Worm (Caenorhabditis elegans) whole organism, young adult: ENCODE results near the gene acs-4.

Source experiments
- B0035.1 ChIP-seq: sonication (generic microtip); optimal IDR thresholded peaks from 2 replicates; lab custom pipeline; 2016; ENCODE audit warnings: missing genetic modification characterization, mild to moderate bottlenecking, missing compliant biosample characterization, missing genotype, missing genetic modification reagents
- B0336.3 ChIP-seq: fragments of 200-800 bp; sonication (Bioruptor generic); IDR thresholded peaks from 2 replicates; pipeline ENCODE4 v1.3.6; 2022; ENCODE audit warnings: missing genetic modification characterization, missing compliant biosample characterization
- C17E4.6 ChIP-seq: fragments of 200-800 bp; sonication (Bioruptor generic); IDR thresholded peaks from 2 replicates; pipeline ENCODE4 v1.3.6; 2022; ENCODE audit warnings: missing genetic modification reagents, missing genetic modification characterization, missing compliant biosample characterization
- D2030.7 ChIP-seq: fragments of 200-800 bp; sonication (Bioruptor generic); IDR thresholded peaks from 2 replicates; pipeline ENCODE4 v1.3.6; 2022; ENCODE audit warnings: missing genetic modification reagents, missing genetic modification characterization, missing compliant biosample characterization
- F37B4.10 ChIP-seq: fragments of 200-800 bp; sonication (Bioruptor generic); IDR thresholded peaks from 2 replicates; pipeline ENCODE4 v1.3.6; 2022; ENCODE audit warnings: missing genetic modification characterization, missing compliant biosample characterization
- F52B5.7 ChIP-seq: sonication (generic microtip); optimal IDR thresholded peaks from 2 replicates; lab custom pipeline; 2016; ENCODE audit warnings: mild to moderate bottlenecking, missing genetic modification characterization, missing compliant biosample characterization
- F55B11.4 ChIP-seq: sonication (generic microtip); optimal IDR thresholded peaks from 2 replicates; lab custom pipeline; 2016; ENCODE audit warnings: missing compliant biosample characterization, missing genetic modification characterization, borderline replicate concordance; ENCODE audit not compliant: insufficient read depth
- F57A8.1 ChIP-seq: fragments of 200-800 bp; sonication (Bioruptor generic); optimal IDR thresholded peaks from 2 replicates; lab custom pipeline; 2018; ENCODE audit warnings: mild to moderate bottlenecking, missing genetic modification characterization, moderate library complexity, missing compliant biosample characterization
- K11D2.4 ChIP-seq: fragments of 200-800 bp; sonication (Bioruptor generic); IDR thresholded peaks from 2 replicates; pipeline ENCODE4 v1.3.6; 2022; ENCODE audit warnings: missing genetic modification reagents, missing genetic modification characterization, missing compliant biosample characterization
- T07F8.4 ChIP-seq: sonication (generic microtip); optimal IDR thresholded peaks from 2 replicates; lab custom pipeline; 2016; ENCODE audit warnings: mild to moderate bottlenecking, missing genetic modification characterization, moderate library complexity, missing compliant biosample characterization
- T26A5.8 ChIP-seq: sonication (generic microtip); optimal IDR thresholded peaks from 2 replicates; lab custom pipeline; 2016; ENCODE audit warnings: missing genetic modification characterization, missing compliant biosample characterization
- Y53F4B.3 ChIP-seq: fragments of 200-800 bp; sonication (Bioruptor generic); IDR thresholded peaks from 2 replicates; pipeline ENCODE4 v1.3.6; 2022; ENCODE audit warnings: missing genetic modification reagents, missing genetic modification characterization, missing compliant biosample characterization
- Y56A3A.18 ChIP-seq: fragments of 200-800 bp; sonication (Bioruptor generic); IDR thresholded peaks from 2 replicates; pipeline ENCODE4 v1.3.6; 2022; ENCODE audit warnings: missing genetic modification reagents, missing genetic modification characterization, missing compliant biosample characterization
- Y67H2A.10 ChIP-seq: fragments of 200-800 bp; sonication (Bioruptor generic); conservative IDR thresholded peaks from 2 replicates; pipeline ENCODE4 v1.3.6; 2022; ENCODE audit warnings: missing genetic modification reagents, missing genetic modification characterization, missing compliant biosample characterization
- Y79H2A.3 ChIP-seq: fragments of 200-800 bp; sonication (Bioruptor generic); conservative IDR thresholded peaks from 2 replicates; pipeline ENCODE4 v1.3.6; 2022; ENCODE audit warnings: missing genetic modification reagents, missing genetic modification characterization, missing compliant biosample characterization
- ZK185.1 ChIP-seq: sonication (generic microtip); optimal IDR thresholded peaks from 2 replicates; lab custom pipeline; 2016; ENCODE audit warnings: mild to moderate bottlenecking, missing genetic modification characterization, missing compliant biosample characterization; ENCODE audit not compliant: poor library complexity, severe bottlenecking
- akir-1 ChIP-seq: fragments of 200-800 bp; sonication (Bioruptor generic); optimal IDR thresholded peaks from 2 replicates; lab custom pipeline; 2018; ENCODE audit warnings: mild to moderate bottlenecking, missing genetic modification characterization, moderate library complexity, missing compliant biosample characterization
- attf-3 ChIP-seq: fragments of 200-800 bp; sonication (Bioruptor generic); conservative IDR thresholded peaks from 2 replicates; pipeline ENCODE4 v1.3.6; 2022; ENCODE audit warnings: missing genetic modification reagents, missing genetic modification characterization, missing compliant biosample characterization
- attf-6 ChIP-seq: fragments of 200-800 bp; sonication (Bioruptor generic); IDR thresholded peaks from 2 replicates; pipeline ENCODE4 v1.3.6; 2022; ENCODE audit warnings: missing genetic modification reagents, missing genetic modification characterization, missing compliant biosample characterization
- ceh-100 ChIP-seq: fragments of 200-800 bp; sonication (Bioruptor generic); IDR thresholded peaks from 2 replicates; pipeline ENCODE4 v1.3.6; 2022; ENCODE audit warnings: missing genetic modification reagents, missing genetic modification characterization, missing compliant biosample characterization
- ceh-27 ChIP-seq: fragments of 200-800 bp; sonication (Bioruptor generic); optimal IDR thresholded peaks from 2 replicates; lab custom pipeline; 2018; ENCODE audit warnings: mild to moderate bottlenecking, missing genetic modification characterization, moderate library complexity, missing compliant biosample characterization
- ceh-79 ChIP-seq: sonication (generic microtip); optimal IDR thresholded peaks from 2 replicates; lab custom pipeline; 2017; ENCODE audit warnings: mild to moderate bottlenecking, missing genetic modification characterization, missing compliant biosample characterization
- dox-1 ChIP-seq: fragments of 200-800 bp; sonication (Bioruptor generic); IDR thresholded peaks from 2 replicates; pipeline ENCODE4 v1.3.6; 2022; ENCODE audit warnings: missing genetic modification reagents, missing genetic modification characterization, missing compliant biosample characterization
- efl-1 ChIP-seq: fragments of 150-350 bp; optimal IDR thresholded peaks from 2 replicates; lab custom pipeline; 2014; ENCODE audit warnings: missing biosample characterization, missing genetic modification reagents, missing genetic modification characterization
- ekl-4 ChIP-seq: fragments of 200-800 bp; sonication (Bioruptor generic); IDR thresholded peaks from 2 replicates; pipeline ENCODE4 v1.3.6; 2022; ENCODE audit warnings: missing genetic modification reagents, missing genetic modification characterization, missing compliant biosample characterization
- hlh-12 ChIP-seq: sonication (generic microtip); optimal IDR thresholded peaks from 2 replicates; lab custom pipeline; 2016; ENCODE audit warnings: missing genetic modification characterization, missing compliant biosample characterization
- hmg-1.2 ChIP-seq: fragments of 200-800 bp; sonication (Bioruptor generic); IDR thresholded peaks from 2 replicates; pipeline ENCODE4 v1.3.6; 2022; ENCODE audit warnings: missing genetic modification reagents, missing genetic modification characterization, missing compliant biosample characterization
- hmg-20 ChIP-seq: fragments of 200-800 bp; sonication (Bioruptor generic); IDR thresholded peaks from 2 replicates; pipeline ENCODE4 v1.3.6; 2022; ENCODE audit warnings: missing genetic modification reagents, missing genetic modification characterization, missing compliant biosample characterization
- hrde-1 ChIP-seq: sonication (generic microtip); optimal IDR thresholded peaks from 2 replicates; lab custom pipeline; 2016; ENCODE audit warnings: missing genetic modification characterization, mild to moderate bottlenecking, missing compliant biosample characterization, moderate library complexity, missing genotype, missing genetic modification reagents, borderline replicate concordance
- lag-1 ChIP-seq: fragments of 200-800 bp; sonication (Bioruptor generic); IDR thresholded peaks from 2 replicates; pipeline ENCODE4 v1.3.6; 2022; ENCODE audit warnings: missing genetic modification reagents, missing genetic modification characterization, missing compliant biosample characterization
- let-607 ChIP-seq, 2 experiments: fragments of 200-800 bp in 1 of 2; sonication (Bioruptor generic) in 1 of 2; sonication (generic microtip) in 1 of 2; optimal IDR thresholded peaks; 2 replicates each; lab custom pipeline; 2016 to 2018; ENCODE audit warnings: mild to moderate bottlenecking in 2 of 2, missing compliant biosample characterization in 2 of 2, missing genetic modification characterization in 2 of 2, moderate library complexity in 2 of 2, missing genotype in 1 of 2
- lin-35 ChIP-seq, 3 experiments: fragments of 150-350 bp in 2 of 3; sonication (generic microtip) in 1 of 3; optimal IDR thresholded peaks; 2 replicates each; lab custom pipeline; 2014 to 2018; ENCODE audit warnings: missing biosample characterization in 3 of 3, missing genetic modification characterization in 3 of 3, missing genetic modification reagents in 3 of 3
- nhr-179 ChIP-seq: sonication (generic microtip); optimal IDR thresholded peaks from 2 replicates; lab custom pipeline; 2016; ENCODE audit warnings: mild to moderate bottlenecking, missing genetic modification characterization, missing compliant biosample characterization
- nhr-90 ChIP-seq: sonication (generic microtip); optimal IDR thresholded peaks from 2 replicates; lab custom pipeline; 2016; ENCODE audit warnings: missing genotype, mild to moderate bottlenecking, missing genetic modification characterization, missing compliant biosample characterization
- rcor-1 ChIP-seq: fragments of 200-800 bp; sonication (Bioruptor generic); IDR thresholded peaks from 2 replicates; pipeline ENCODE4 v1.3.6; 2022; ENCODE audit warnings: missing genetic modification reagents, missing genetic modification characterization, missing compliant biosample characterization
- repo-1 ChIP-seq: sonication (generic microtip); optimal IDR thresholded peaks from 2 replicates; lab custom pipeline; 2017; ENCODE audit warnings: mild to moderate bottlenecking, missing genetic modification characterization, missing compliant biosample characterization
- snpc-1.1 ChIP-seq: sonication (generic microtip); optimal IDR thresholded peaks from 2 replicates; lab custom pipeline; 2017; ENCODE audit warnings: missing genetic modification characterization, mild to moderate bottlenecking, missing compliant biosample characterization, antibody characterized with exemption, moderate library complexity, missing genotype, missing genetic modification reagents; ENCODE audit not compliant: insufficient read depth
- snpc-1.3 ChIP-seq: sonication (generic microtip); optimal IDR thresholded peaks from 2 replicates; lab custom pipeline; 2017; ENCODE audit warnings: missing genetic modification characterization, mild to moderate bottlenecking, missing compliant biosample characterization, antibody characterized with exemption, moderate library complexity, missing genotype, missing genetic modification reagents; ENCODE audit not compliant: insufficient read depth
- snpc-4 ChIP-seq, 5 experiments: fragments of 150-350 bp in 1 of 5; sonication (generic microtip) in 4 of 5; optimal IDR thresholded peaks; 2 replicates each; lab custom pipeline; 2014 to 2018; ENCODE audit warnings: missing genetic modification characterization in 5 of 5, missing biosample characterization in 3 of 5, antibody characterized with exemption in 2 of 5, mild to moderate bottlenecking in 2 of 5, missing compliant biosample characterization in 2 of 5, missing genotype in 2 of 5, moderate library complexity in 2 of 5, missing genetic modification reagents in 1 of 5
- sptf-2 ChIP-seq: fragments of 200-800 bp; sonication (Bioruptor generic); optimal IDR thresholded peaks from 2 replicates; lab custom pipeline; 2018; ENCODE audit warnings: mild to moderate bottlenecking, missing genetic modification characterization, missing compliant biosample characterization
- tlf-1 ChIP-seq: fragments of 200-800 bp; sonication (Bioruptor generic); optimal IDR thresholded peaks from 2 replicates; lab custom pipeline; 2018; ENCODE audit warnings: mild to moderate bottlenecking, missing genetic modification characterization, missing compliant biosample characterization
- zfh-2 ChIP-seq: fragments of 200-800 bp; sonication (Bioruptor generic); conservative IDR thresholded peaks from 2 replicates; pipeline ENCODE4 v1.3.6; 2022; ENCODE audit warnings: missing genetic modification reagents, missing genetic modification characterization, missing compliant biosample characterization
- ztf-18 ChIP-seq: sonication (generic microtip); optimal IDR thresholded peaks from 2 replicates; lab custom pipeline; 2016; ENCODE audit warnings: missing genotype, mild to moderate bottlenecking, missing genetic modification characterization, missing compliant biosample characterization
- ztf-3 ChIP-seq: fragments of 200-800 bp; sonication (Bioruptor generic); optimal IDR thresholded peaks from 2 replicates; lab custom pipeline; 2018; ENCODE audit warnings: mild to moderate bottlenecking, missing genetic modification characterization, missing compliant biosample characterization
- ztf-6 ChIP-seq: fragments of 200-800 bp; sonication (Bioruptor generic); IDR thresholded peaks from 2 replicates; pipeline ENCODE4 v1.3.6; 2022; ENCODE audit warnings: missing genetic modification reagents, missing genetic modification characterization, missing compliant biosample characterization

acs-4 gene

DNA sequence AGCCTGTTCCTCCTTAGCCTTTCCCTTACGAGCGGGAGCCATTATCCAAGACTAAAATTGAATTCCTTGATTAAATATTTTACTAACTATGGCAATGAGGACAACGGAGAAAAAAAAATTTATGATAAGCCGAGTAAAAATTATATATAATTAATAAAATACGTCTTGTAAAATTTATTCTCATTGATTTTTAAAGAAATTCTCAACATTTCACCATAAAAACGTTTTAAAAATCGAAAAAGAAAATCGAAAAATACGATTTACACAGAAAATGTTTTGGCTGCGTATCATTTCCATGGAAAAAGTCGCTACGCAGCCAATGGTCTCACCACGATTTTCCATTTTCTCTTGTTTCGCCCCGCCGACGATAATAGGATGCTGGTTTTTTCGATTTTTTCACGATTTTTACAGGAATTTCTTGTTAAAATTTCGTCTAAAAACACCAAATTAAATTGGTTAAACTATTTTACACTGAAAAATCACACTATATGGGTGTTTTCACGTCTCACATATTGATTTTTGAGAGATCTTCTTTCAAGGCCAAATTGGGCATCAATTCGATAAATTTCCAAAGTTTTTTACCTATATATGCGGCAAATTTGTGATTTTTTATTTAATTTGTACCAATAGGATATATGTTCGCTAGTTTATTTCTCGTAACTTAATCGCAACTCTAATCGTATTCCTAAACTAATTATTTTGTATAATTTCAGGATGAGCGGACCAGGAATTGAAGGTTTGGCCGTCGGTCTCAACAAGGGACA is 12.1 kb downstream of the acs-4 start, which contains the start of the genes rps-14 and rpl-36:
rps-14 (minus strand) TSS at position 51 of the 764 bp plus-strand sequence.
rpl-36 (plus strand) TSS at position 714 of the 764 bp plus-strand sequence.
- TF ChIP-seq rcor-1 (peak; percentile 34; the same call in 1 of the 2 replicates), ztf-6 (GFP tag; lab: Robert Waterston, UW) (no peak), Y79H2A.3 (GFP tag; lab: Robert Waterston, UW) (no peak), snpc-1.3 (tag; lab: Kevin White, UChicago) (peak; percentile 71), sptf-2 (no peak), B0336.3 (GFP tag; lab: Robert Waterston, UW) (peak; percentile 29; the same call in 1 of the 2 replicates), tlf-1 (peak; percentile 82), attf-3 (GFP tag; lab: Robert Waterston, UW) (peak; percentile 72), F37B4.10 (GFP tag; lab: Robert Waterston, UW) (no peak), B0035.1 (tag; lab: Kevin White, UChicago) (no peak), ceh-79 (tag; lab: Kevin White, UChicago) (no peak), nhr-179 (tag; lab: Kevin White, UChicago) (no peak), Y53F4B.3 (GFP tag; lab: Robert Waterston, UW) (no peak), Y56A3A.18 (GFP tag; lab: Robert Waterston, UW) (no peak), C17E4.6 (GFP tag; lab: Robert Waterston, UW) (no peak), ztf-3 (GFP tag; lab: Kevin White, UChicago) (no peak), F57A8.1 (GFP tag; lab: Kevin White, UChicago) (no peak), ceh-27 (GFP tag; lab: Kevin White, UChicago) (peak; percentile 61), K11D2.4 (GFP tag; lab: Robert Waterston, UW) (0 out of 2 replicates have a peak, but pooled peaks have one; percentile 34), ekl-4 (GFP tag; lab: Robert Waterston, UW) (peak; percentile 36; the same call in 1 of the 2 replicates), snpc-1.1 (peak; percentile 40), D2030.7 (peak; percentile 71), Y67H2A.10 (peak; percentile 23; the same call in 1 of the 2 replicates), let-607 (tag; optimal IDR thresholded peaks at IDR 0.05; lab: Kevin White, UChicago) (peak in 1 of 2 experiments; percentile 45), T26A5.8 (tag; lab: Kevin White, UChicago) (no peak), F52B5.7 (no peak), zfh-2 (GFP tag; lab: Robert Waterston, UW) (no peak), dox-1 (GFP tag; lab: Robert Waterston, UW) (peak; percentile 41; the same call in 1 of the 2 replicates), ztf-18 (tag; lab: Kevin White, UChicago) (peak; percentile 1), nhr-90 (tag; lab: Kevin White, UChicago) (no peak), snpc-4 (GFP tag; optimal IDR thresholded peaks at IDR 0.05; lab: Kevin White, UChicago) (no peak), snpc-4 (tag; optimal IDR thresholded peaks at IDR 0.05; lab: Kevin White, UChicago) (peak; percentile 47 to 73 (median 57)), efl-1 (peak; percentile 60), hlh-12 (tag; lab: Kevin White, UChicago) (no peak), hrde-1 (no peak), ceh-100 (GFP tag; lab: Robert Waterston, UW) (peak; percentile 61), akir-1 (no peak), hmg-1.2 (GFP tag; lab: Robert Waterston, UW) (peak; percentile 87), ZK185.1 (tag; lab: Kevin White, UChicago) (peak; percentile 57), attf-6 (GFP tag; lab: Robert Waterston, UW) (no peak), repo-1 (no peak), F55B11.4 (no peak), lin-35 (GFP tag; optimal IDR thresholded peaks at IDR 0.05; lab: Kevin White, UChicago) (peak in 1 of 3 experiments; percentile 86), lag-1 (GFP tag; lab: Robert Waterston, UW) (no peak), T07F8.4 (tag; lab: Kevin White, UChicago) (no peak), hmg-20 (GFP tag; lab: Robert Waterston, UW) (no peak)
